Worm (Caenorhabditis elegans): ENCODE results near the gene C10A4.7.

Gene C10A4.7

DNA sequence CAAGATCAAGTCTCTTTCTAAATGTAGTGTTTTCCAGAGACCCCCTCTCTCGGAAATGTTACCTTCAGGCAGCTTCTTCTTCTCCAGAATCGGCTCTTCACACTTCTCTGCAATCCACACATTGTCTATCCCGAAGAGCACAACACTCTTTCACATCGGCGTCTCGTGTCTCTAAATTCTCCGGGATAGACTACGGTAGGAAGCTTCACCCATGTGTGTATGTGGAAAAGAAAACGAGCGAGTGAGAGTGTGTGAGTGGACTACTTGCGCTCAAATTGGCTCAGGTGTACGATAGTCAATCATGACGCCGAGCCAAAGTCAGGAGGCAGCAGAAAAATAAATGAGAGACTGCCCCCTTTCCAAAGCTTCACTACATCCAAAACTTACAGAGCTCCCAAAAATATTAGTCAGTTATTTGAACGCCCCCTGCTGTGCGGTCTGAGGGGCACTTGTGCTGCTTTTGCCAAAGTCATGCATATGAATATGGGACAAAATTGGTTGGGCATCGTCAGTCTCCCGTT is 41.9 kb upstream of the C10A4.7 start:
- TF ChIP-seq F57A8.1 (GFP tag; optimal IDR thresholded peaks at IDR 0.05) (no peak), nhr-90 (tag; optimal IDR thresholded peaks at IDR 0.05) (no peak), ceh-58 (GFP tag; IDR thresholded peaks at IDR 0.05) (no peak), B0019.2 (GFP tag; conservative IDR thresholded peaks at IDR 0.05) (no peak), ekl-4 (GFP tag; IDR thresholded peaks at IDR 0.05) (no peak), F57C9.4 (tag; optimal IDR thresholded peaks at IDR 0.05) (no peak), F10E7.11 (tag; optimal IDR thresholded peaks at IDR 0.05) (no peak), attf-3 (GFP tag; conservative IDR thresholded peaks at IDR 0.05) (no peak), ceh-79 (tag; optimal IDR thresholded peaks at IDR 0.05) (no peak), snpc-1.1 (tag; optimal IDR thresholded peaks at IDR 0.05; ENCODE audit: insufficient read depth) (no peak), nhr-120 (GFP tag; IDR thresholded peaks at IDR 0.05) (no peak), C06A6.2 (GFP tag; conservative IDR thresholded peaks at IDR 0.05) (no peak)

DNA sequence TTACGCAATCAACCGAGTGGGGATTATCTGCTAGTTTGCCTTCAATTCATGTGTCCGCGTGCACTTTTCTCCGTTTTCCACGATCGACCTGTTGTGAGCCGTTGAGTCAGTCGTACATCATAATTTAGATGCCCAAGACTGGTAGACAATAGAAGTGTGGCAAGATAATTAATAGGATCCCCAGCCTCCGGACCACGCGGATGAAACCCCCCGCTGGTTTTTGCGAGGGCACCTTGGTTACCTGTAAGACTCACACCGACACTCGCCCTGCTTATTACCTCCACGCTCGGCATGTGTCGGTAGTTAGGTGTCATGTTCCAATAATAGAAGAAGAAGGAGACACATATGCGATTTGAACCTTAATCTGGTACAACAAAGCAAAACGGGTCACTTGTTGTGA is 40.6 kb upstream of the C10A4.7 start:
- TF ChIP-seq madf-6 (GFP tag; IDR thresholded peaks at IDR 0.05): no peak
- TF ChIP-seq ztf-22 (GFP tag; optimal IDR thresholded peaks at IDR 0.05): no peak
- no peak for TF ChIP-seq ztf-6 (GFP tag; IDR thresholded peaks at IDR 0.05)
- no peak for TF ChIP-seq him-1 (tag; optimal IDR thresholded peaks at IDR 0.05)
- no peak for TF ChIP-seq chd-7 (tag; optimal IDR thresholded peaks at IDR 0.05)
- TF ChIP-seq bed-1 (GFP tag; IDR thresholded peaks at IDR 0.05): no peak
- TF ChIP-seq ceh-91 (GFP tag; IDR thresholded peaks at IDR 0.05): no peak
- no peak for TF ChIP-seq lsl-1 (GFP tag; optimal IDR thresholded peaks at IDR 0.05)

DNA sequence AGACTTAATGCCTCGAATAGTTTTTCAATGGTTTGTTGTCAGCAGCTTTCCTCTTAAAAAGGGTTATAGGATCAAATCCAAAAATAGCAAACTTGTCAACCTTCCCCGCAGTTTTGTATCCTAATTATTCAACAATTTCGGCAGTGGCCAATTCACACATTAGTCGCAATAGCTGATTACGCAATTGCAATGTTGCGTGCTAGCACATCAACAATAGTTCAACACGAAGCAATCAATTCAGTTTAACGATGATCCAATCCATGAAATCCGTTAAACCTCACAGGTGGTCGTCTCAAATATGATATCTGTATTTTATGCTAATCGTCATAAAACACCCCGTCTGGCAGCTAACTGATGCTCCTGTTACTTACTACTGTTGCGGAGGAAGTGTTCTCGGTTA is 37.3 kb upstream of the C10A4.7 start:
- TF ChIP-seq nhr-179 (tag; optimal IDR thresholded peaks at IDR 0.05) (no peak), ztf-6 (GFP tag; IDR thresholded peaks at IDR 0.05) (no peak), F55B11.4 (tag; optimal IDR thresholded peaks at IDR 0.05; ENCODE audit: borderline replicate concordance, insufficient read depth) (no peak), madf-3 (GFP tag; IDR thresholded peaks at IDR 0.05) (no peak)

DNA sequence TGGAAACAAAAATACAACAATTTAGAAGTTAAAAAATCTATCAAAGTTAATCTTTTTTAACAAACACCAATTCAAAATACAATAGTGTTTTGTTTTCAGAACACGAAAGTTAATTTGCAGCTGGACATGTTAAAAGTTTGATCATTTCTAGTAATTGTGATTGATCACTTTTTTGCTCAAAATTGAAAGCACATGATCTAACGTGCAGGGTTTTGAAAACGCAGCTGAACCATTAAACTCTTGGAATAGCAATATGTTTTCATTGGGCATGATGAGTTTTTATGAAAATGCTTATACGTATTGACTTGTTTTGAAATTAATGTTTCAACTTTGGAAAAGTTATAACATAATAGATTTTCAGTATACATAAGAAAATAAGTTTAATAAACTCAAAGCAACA is 32.0 kb upstream of the C10A4.7 start:
- TF ChIP-seq D2030.7 (GFP tag; IDR thresholded peaks at IDR 0.05) (no peak), ekl-4 (GFP tag; IDR thresholded peaks at IDR 0.05) (no peak), ceh-79 (tag; optimal IDR thresholded peaks at IDR 0.05) (no peak), athp-1 (tag; optimal IDR thresholded peaks at IDR 0.05) (no peak), B0035.1 (tag; optimal IDR thresholded peaks at IDR 0.05) (no peak), zfh-2 (GFP tag; conservative IDR thresholded peaks at IDR 0.05) (no peak), nhr-80 (tag; optimal IDR thresholded peaks at IDR 0.05) (no peak), hmg-1.2 (GFP tag; IDR thresholded peaks at IDR 0.05) (no peak), dox-1 (GFP tag; IDR thresholded peaks at IDR 0.05) (no peak), egrh-3 (GFP tag; IDR thresholded peaks at IDR 0.05) (no peak), F23B12.7 (tag; optimal IDR thresholded peaks at IDR 0.05; ENCODE audit: insufficient read depth) (no peak), F22D6.2 (tag; optimal IDR thresholded peaks at IDR 0.05) (no peak), nhr-179 (tag; optimal IDR thresholded peaks at IDR 0.05) (no peak), rec-8 (tag; optimal IDR thresholded peaks at IDR 0.05) (no peak)
